Worm (Caenorhabditis elegans) whole organism, midembryonic: ENCODE data around the gene pat-6.

Experiments used
- klf-2 ChIP-seq: fragments of 200-800 bp; sonication (Bioruptor generic); conservative IDR thresholded peaks from 2 replicates; pipeline ENCODE4 v1.3.6; 2022; ENCODE audit warnings: missing genetic modification reagents, missing genetic modification characterization, missing compliant biosample characterization
- med-1 ChIP-seq: sonication (generic microtip); optimal IDR thresholded peaks from 2 replicates; lab custom pipeline; 2017; ENCODE audit warnings: missing genetic modification characterization, mild to moderate bottlenecking, missing compliant biosample characterization, antibody characterized with exemption, missing genetic modification reagents; ENCODE audit not compliant: insufficient read depth

DNA sequence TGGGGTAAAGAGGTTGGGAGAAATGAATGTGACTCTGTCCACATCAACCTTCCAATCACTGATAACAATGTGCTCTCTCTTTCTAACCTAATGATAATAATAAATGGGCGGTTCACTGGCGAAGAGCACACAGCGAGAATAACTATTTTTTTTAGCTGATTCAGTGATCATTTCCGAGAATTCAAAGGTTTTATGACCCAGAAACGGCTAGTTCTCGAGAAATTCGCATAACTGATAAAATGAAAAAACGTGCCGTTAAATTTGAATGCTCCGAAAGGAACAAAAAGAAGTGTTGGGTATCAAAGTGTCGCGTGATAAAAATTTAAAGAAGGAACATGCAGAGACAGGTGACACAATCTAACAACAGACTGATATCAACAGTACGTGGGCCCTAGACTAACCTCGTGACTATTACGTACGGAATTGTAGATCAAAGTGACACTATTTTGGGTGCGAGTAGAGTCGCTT, 31.7 kb upstream of the pat-6 start:
- TF ChIP-seq klf-2 (GFP tag; lab: Robert Waterston, UW), result no peak
- TF ChIP-seq med-1 (GFP tag; lab: Kevin White, UChicago), result no peak
